Worm (Caenorhabditis elegans): ENCODE measurements around the gene C25H3.10.

ce11 chrII:5693893-5694292 lies 4.9 kb downstream of the C25H3.10 start, which contains the start of gene C25H3.3:
- TF ChIP-seq pha-4 (tag; optimal IDR thresholded peaks at IDR 0.05) (no peak), elt-4 (tag; optimal IDR thresholded peaks at IDR 0.05) (no peak), ref-2 (tag; optimal IDR thresholded peaks at IDR 0.05) (no peak), fkh-6 (tag; optimal IDR thresholded peaks at IDR 0.05) (no peak), ets-4 (tag; optimal IDR thresholded peaks at IDR 0.05) (no peak), hlh-6 (tag; optimal IDR thresholded peaks at IDR 0.05) (no peak), fkh-10 (GFP tag; optimal IDR thresholded peaks at IDR 0.05) (no peak), pha-2 (tag; optimal IDR thresholded peaks at IDR 0.05) (no peak), che-1 (tag; optimal IDR thresholded peaks at IDR 0.05) (no peak), lin-11 (tag; optimal IDR thresholded peaks at IDR 0.05) (no peak), ttx-3 (tag; optimal IDR thresholded peaks at IDR 0.05) (no peak), tbx-7 (tag; optimal IDR thresholded peaks at IDR 0.05) (no peak), madf-2 (tag; optimal IDR thresholded peaks at IDR 0.05) (no peak)
